Worm (Caenorhabditis elegans) whole organism, L1 larva: ENCODE measurements around the gene lips-9.

Source experiments
- F16B12.6 ChIP-seq: fragments of 150-350 bp; optimal IDR thresholded peaks from 2 replicates; lab custom pipeline; 2014; ENCODE audit warnings: missing biosample characterization, missing genetic modification characterization
- Y116A8C.19 ChIP-seq: sonication (generic microtip); optimal IDR thresholded peaks from 2 replicates; lab custom pipeline; 2016; ENCODE audit warnings: missing compliant biosample characterization, missing genetic modification characterization, borderline replicate concordance
- aha-1 ChIP-seq: fragments of 150-350 bp; optimal IDR thresholded peaks from 2 replicates; lab custom pipeline; 2014; ENCODE audit warnings: missing biosample characterization, missing genetic modification characterization
- alr-1 ChIP-seq: fragments of 200-800 bp; sonication (Bioruptor generic); optimal IDR thresholded peaks from 2 replicates; lab custom pipeline; 2018; ENCODE audit warnings: borderline replicate concordance, mild to moderate bottlenecking, missing genetic modification characterization, missing compliant biosample characterization
- aly-2 ChIP-seq: fragments of 150-350 bp; optimal IDR thresholded peaks from 2 replicates; lab custom pipeline; 2014; ENCODE audit warnings: missing biosample characterization, missing genetic modification characterization
- ama-1 ChIP-seq: fragments of 150-350 bp; optimal IDR thresholded peaks from 2 replicates; lab custom pipeline; 2014
- blmp-1 ChIP-seq: fragments of 150-350 bp; optimal IDR thresholded peaks from 2 replicates; lab custom pipeline; 2014; ENCODE audit warnings: missing biosample characterization, missing genetic modification characterization
- ceh-88 ChIP-seq: fragments of 200-800 bp; sonication (Bioruptor generic); IDR thresholded peaks from 2 replicates; pipeline ENCODE4 v1.3.6; 2022; ENCODE audit warnings: missing genetic modification characterization, missing compliant biosample characterization
- ces-1 ChIP-seq: fragments of 150-350 bp; optimal IDR thresholded peaks from 2 replicates; lab custom pipeline; 2014; ENCODE audit warnings: missing biosample characterization, missing genetic modification reagents, missing genetic modification characterization
- dpl-1 ChIP-seq, 3 experiments: fragments of 150-350 bp in 2 of 3; sonication (generic microtip) in 1 of 3; optimal IDR thresholded peaks; 2 replicates each; lab custom pipeline; 2014 to 2017; ENCODE audit warnings: missing biosample characterization in 3 of 3, missing genetic modification characterization in 3 of 3, missing genetic modification reagents in 3 of 3
- efl-1 ChIP-seq, 4 experiments: fragments of 150-350 bp; optimal IDR thresholded peaks in 3 of 4; peaks in 1 of 4; 1 replicate in 1 of 4; 2 replicates in 3 of 4; lab custom pipeline; 2014; ENCODE audit warnings: missing biosample characterization in 2 of 4, missing genetic modification characterization in 2 of 4, missing genetic modification reagents in 2 of 4
- egl-13 ChIP-seq: sonication (generic microtip); optimal IDR thresholded peaks from 2 replicates; lab custom pipeline; 2016; ENCODE audit warnings: missing genotype, missing genetic modification reagents, missing genetic modification characterization, missing compliant biosample characterization
- elt-2 ChIP-seq: sonication (generic microtip); optimal IDR thresholded peaks from 2 replicates; lab custom pipeline; 2016; ENCODE audit warnings: missing genetic modification characterization, mild to moderate bottlenecking, inconsistent platforms, missing compliant biosample characterization, missing genetic modification reagents
- elt-3 ChIP-seq, 6 experiments: fragments of 150-350 bp in 1 of 6; sonication (generic microtip); optimal IDR thresholded peaks; 2 replicates each; lab custom pipeline; 2017 to 2018; ENCODE audit warnings: missing biosample characterization in 6 of 6, missing genetic modification characterization in 6 of 6, inconsistent platforms in 1 of 6
- ets-5 ChIP-seq: fragments of 200-800 bp; sonication (Bioruptor generic); IDR thresholded peaks from 2 replicates; pipeline ENCODE4 v1.3.6; 2022; ENCODE audit warnings: missing genetic modification characterization, missing compliant biosample characterization
- fkh-4 ChIP-seq: sonication (generic microtip); optimal IDR thresholded peaks from 2 replicates; lab custom pipeline; 2016; ENCODE audit warnings: missing compliant biosample characterization, missing genetic modification characterization, borderline replicate concordance
- irx-1 ChIP-seq: sonication (generic microtip); optimal IDR thresholded peaks from 2 replicates; lab custom pipeline; 2016; ENCODE audit warnings: missing genetic modification characterization, missing compliant biosample characterization
- isw-1 ChIP-seq: fragments of 200-800 bp; sonication (Bioruptor generic); IDR thresholded peaks from 2 replicates; pipeline ENCODE4 v1.3.6; 2022; ENCODE audit warnings: missing genetic modification characterization, missing compliant biosample characterization
- jun-1 ChIP-seq: fragments of 150-350 bp; optimal IDR thresholded peaks from 2 replicates; lab custom pipeline; 2014; ENCODE audit warnings: missing biosample characterization, missing genetic modification reagents, missing genetic modification characterization
- lin-13 ChIP-seq: fragments of 150-350 bp; optimal IDR thresholded peaks from 2 replicates; lab custom pipeline; 2014; ENCODE audit warnings: missing biosample characterization, missing genetic modification reagents, missing genetic modification characterization
- lin-14 ChIP-seq: fragments of 200-800 bp; sonication (Bioruptor generic); optimal IDR thresholded peaks from 2 replicates; lab custom pipeline; 2018; ENCODE audit warnings: mild to moderate bottlenecking, missing genetic modification characterization, moderate library complexity, missing compliant biosample characterization
- lin-15B ChIP-seq: fragments of 150-350 bp; sonication (generic microtip); optimal IDR thresholded peaks from 3 replicates; lab custom pipeline; 2014; ENCODE audit warnings: missing biosample characterization, missing genetic modification characterization
- lin-35 ChIP-seq, 2 experiments: fragments of 150-350 bp; optimal IDR thresholded peaks; 2 replicates each; lab custom pipeline; 2014; ENCODE audit warnings: missing biosample characterization in 2 of 2, missing genetic modification characterization in 2 of 2, missing genetic modification reagents in 2 of 2
- lin-39 ChIP-seq: fragments of 150-350 bp; optimal IDR thresholded peaks from 2 replicates; lab custom pipeline; 2014; ENCODE audit warnings: missing biosample characterization, missing genetic modification reagents, missing genetic modification characterization
- mdl-1 ChIP-seq, 2 experiments: fragments of 150-350 bp; optimal IDR thresholded peaks; 2 replicates each; lab custom pipeline; 2014 to 2017; ENCODE audit warnings: missing biosample characterization in 2 of 2, missing genetic modification characterization in 2 of 2, inconsistent platforms in 1 of 2
- nhr-11 ChIP-seq: fragments of 150-350 bp; optimal IDR thresholded peaks from 2 replicates; lab custom pipeline; 2014; ENCODE audit warnings: missing biosample characterization, missing genetic modification characterization
- nhr-19 ChIP-seq: fragments of 200-800 bp; sonication (Bioruptor generic); conservative IDR thresholded peaks from 2 replicates; pipeline ENCODE4 v1.3.6; 2022; ENCODE audit warnings: missing genetic modification characterization, missing compliant biosample characterization
- nhr-77 ChIP-seq: fragments of 150-350 bp; optimal IDR thresholded peaks from 2 replicates; lab custom pipeline; 2014; ENCODE audit warnings: missing biosample characterization, missing genetic modification characterization
- nhr-84 ChIP-seq: sonication (generic microtip); optimal IDR thresholded peaks from 2 replicates; lab custom pipeline; 2017; ENCODE audit warnings: missing biosample characterization, missing genetic modification characterization
- nhr-85 ChIP-seq: sonication (generic microtip); peaks from one replicate; lab custom pipeline; 2016; ENCODE audit warnings: missing genetic modification characterization, inconsistent platforms, missing compliant biosample characterization
- pqm-1 ChIP-seq: sonication (generic microtip); optimal IDR thresholded peaks from 3 replicates; lab custom pipeline; 2017; ENCODE audit warnings: missing biosample characterization, missing genetic modification characterization
- snpc-4 ChIP-seq: fragments of 150-350 bp; optimal IDR thresholded peaks from 2 replicates; lab custom pipeline; 2014; ENCODE audit warnings: missing biosample characterization, missing genetic modification characterization
- sox-4 ChIP-seq: sonication (generic microtip); optimal IDR thresholded peaks from 2 replicates; lab custom pipeline; 2016; ENCODE audit warnings: missing genetic modification characterization, missing compliant biosample characterization
- sptf-1 ChIP-seq: fragments of 150-350 bp; optimal IDR thresholded peaks from 2 replicates; lab custom pipeline; 2014; ENCODE audit warnings: missing biosample characterization, missing genetic modification characterization
- sup-37 ChIP-seq: fragments of 200-800 bp; sonication (Bioruptor generic); optimal IDR thresholded peaks from 2 replicates; lab custom pipeline; 2018; ENCODE audit warnings: mild to moderate bottlenecking, missing genetic modification characterization, missing compliant biosample characterization
- tlp-1 ChIP-seq: fragments of 150-350 bp; optimal IDR thresholded peaks from 2 replicates; lab custom pipeline; 2014; ENCODE audit warnings: missing biosample characterization, missing genetic modification characterization
- unc-130 ChIP-seq: fragments of 150-350 bp; optimal IDR thresholded peaks from 2 replicates; lab custom pipeline; 2017; ENCODE audit warnings: missing biosample characterization, missing genetic modification characterization, inconsistent platforms
- unc-62 ChIP-seq: fragments of 150-350 bp; optimal IDR thresholded peaks from 2 replicates; lab custom pipeline; 2014; ENCODE audit warnings: missing biosample characterization, missing genetic modification reagents, missing genetic modification characterization
- unc-86 ChIP-seq: sonication (generic microtip); optimal IDR thresholded peaks from 2 replicates; lab custom pipeline; 2016; ENCODE audit warnings: missing genetic modification characterization, missing compliant biosample characterization
- xbp-1 ChIP-seq: sonication (generic microtip); optimal IDR thresholded peaks from 2 replicates; lab custom pipeline; 2016; ENCODE audit warnings: missing genetic modification characterization, missing compliant biosample characterization
- zip-4 ChIP-seq: fragments of 200-800 bp; sonication (Bioruptor generic); optimal IDR thresholded peaks from 2 replicates; lab custom pipeline; 2018; ENCODE audit warnings: mild to moderate bottlenecking, missing genetic modification characterization, moderate library complexity, missing compliant biosample characterization
- ztf-4 ChIP-seq: fragments of 150-350 bp; optimal IDR thresholded peaks from 2 replicates; lab custom pipeline; 2014; ENCODE audit warnings: missing biosample characterization, missing genetic modification characterization

lips-9 gene

DNA sequence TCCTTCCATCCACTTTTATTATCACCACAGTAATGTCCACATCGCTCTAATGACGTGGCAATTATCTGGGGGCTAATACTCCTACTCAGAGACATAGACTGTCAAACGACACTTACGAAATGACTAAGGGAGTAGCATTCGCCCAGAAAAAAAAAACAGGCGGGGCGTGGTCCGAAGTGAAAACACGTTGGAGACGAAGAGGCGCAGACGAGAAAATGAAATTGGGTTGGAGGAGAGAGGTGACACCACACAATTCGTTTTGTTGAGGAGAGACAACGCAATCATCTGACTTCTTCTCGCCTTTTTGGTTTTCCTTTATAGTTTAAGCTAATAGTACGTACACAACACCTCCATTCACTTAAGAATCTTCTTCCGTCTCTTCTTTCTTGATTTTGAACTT lies 4.0 kb upstream of the lips-9 start:
- peak; percentile 55 for TF ChIP-seq blmp-1
- TF ChIP-seq lin-35 (GFP tag; optimal IDR thresholded peaks at IDR 0.05; lab: Kevin White, UChicago) = peak in 1 of 2 experiments; percentile 15
- peak in 1 of 6 experiments; percentile 31 for TF ChIP-seq elt-3 (tag; optimal IDR thresholded peaks at IDR 0.05; lab: Kevin White, UChicago)
- TF ChIP-seq isw-1 = no peak
- TF ChIP-seq jun-1 (tag; lab: Kevin White, UChicago) = no peak
- TF ChIP-seq ets-5 (GFP tag; lab: Robert Waterston, UW) = no peak
- peak; percentile 9 for TF ChIP-seq snpc-4
- no peak for TF ChIP-seq nhr-84 (tag; lab: Kevin White, UChicago)
- TF ChIP-seq lin-14 (GFP tag; lab: Kevin White, UChicago) = peak; percentile 49

DNA sequence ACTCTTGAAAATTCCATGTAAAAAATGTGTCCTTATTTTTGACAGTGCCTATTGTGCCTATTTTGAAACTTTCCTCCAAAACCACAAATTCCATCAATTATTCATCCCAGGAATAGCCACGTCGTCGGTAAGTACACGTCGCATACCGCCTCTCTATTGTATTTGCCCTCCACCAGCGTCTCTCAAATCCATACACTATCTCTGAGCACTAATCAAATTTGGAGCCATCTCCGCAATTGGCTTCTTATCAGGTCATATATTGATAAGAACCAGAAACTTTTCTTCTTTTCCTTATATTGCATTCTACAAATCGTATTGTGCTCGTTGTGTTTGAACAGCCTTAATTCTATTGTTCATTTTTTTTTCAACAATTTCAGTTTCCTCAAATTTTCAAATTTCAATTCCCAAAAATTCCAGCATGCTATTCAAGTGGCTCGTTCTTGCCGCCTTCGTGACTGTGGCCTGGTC lies 3.7 kb downstream of the lips-9 start, which contains the start of gene dct-18:
TSS of gene dct-18 (plus strand) at position 418 of the 468 bp plus-strand sequence.
- TF ChIP-seq pqm-1 (tag; lab: Kevin White, UChicago) (peak; percentile 3), zip-4 (no peak), ama-1 (no peak), efl-1 (optimal IDR thresholded peaks at IDR 0.05; lab: Kevin White, UChicago) (no peak), efl-1 (GFP tag; optimal IDR thresholded peaks at IDR 0.05 in 1 of 2; lab: Kevin White, UChicago) (peak in 1 of 2 experiments; percentile 56), lin-35 (GFP tag; optimal IDR thresholded peaks at IDR 0.05; lab: Kevin White, UChicago) (peak in 1 of 2 experiments; percentile 24), unc-130 (tag; lab: Kevin White, UChicago) (no peak), lin-13 (GFP tag; lab: Kevin White, UChicago) (no peak), alr-1 (tag; lab: Kevin White, UChicago) (no peak), aly-2 (tag; lab: Kevin White, UChicago) (no peak), sup-37 (GFP tag; lab: Kevin White, UChicago) (no peak), nhr-19 (GFP tag; lab: Robert Waterston, UW) (no peak), mdl-1 (tag; optimal IDR thresholded peaks at IDR 0.05; lab: Kevin White, UChicago) (no peak), nhr-85 (no peak), sox-4 (tag; lab: Kevin White, UChicago) (no peak), nhr-11 (tag; lab: Kevin White, UChicago) (no peak), egl-13 (no peak), aha-1 (tag; lab: Kevin White, UChicago) (no peak), elt-2 (tag; lab: Kevin White, UChicago) (peak; percentile 69), xbp-1 (peak; percentile 46), nhr-77 (tag; lab: Kevin White, UChicago) (no peak), ceh-88 (no peak), nhr-84 (tag; lab: Kevin White, UChicago) (no peak), unc-62 (no peak), ets-5 (GFP tag; lab: Robert Waterston, UW) (no peak)

DNA sequence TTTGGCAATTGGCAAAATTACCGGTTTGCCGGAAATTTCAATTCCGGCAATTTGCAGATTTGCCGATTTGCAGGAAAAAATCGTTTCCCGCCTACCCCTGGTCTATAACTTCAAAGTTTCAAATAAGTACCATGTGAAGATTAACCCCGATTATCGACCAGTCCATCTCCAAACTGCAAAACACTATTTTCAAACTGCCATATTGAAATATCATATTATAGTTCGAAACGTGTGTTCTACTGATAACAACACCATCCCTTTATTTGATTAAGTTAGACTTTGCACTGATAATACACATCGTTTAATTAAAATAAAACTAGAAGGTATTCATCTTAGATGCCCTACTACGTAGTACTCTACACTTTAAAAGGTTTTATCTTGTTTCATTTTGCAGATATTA lies 5.0 kb downstream of the lips-9 start:
- no peak for TF ChIP-seq Y116A8C.19 (tag; lab: Kevin White, UChicago)
- TF ChIP-seq efl-1 (optimal IDR thresholded peaks at IDR 0.05; lab: Kevin White, UChicago) = no peak
- TF ChIP-seq efl-1 (GFP tag; optimal IDR thresholded peaks at IDR 0.05 in 1 of 2; lab: Kevin White, UChicago) = peak in 1 of 2 experiments; percentile 49
- TF ChIP-seq, all 84 proteins: peak for 1

DNA sequence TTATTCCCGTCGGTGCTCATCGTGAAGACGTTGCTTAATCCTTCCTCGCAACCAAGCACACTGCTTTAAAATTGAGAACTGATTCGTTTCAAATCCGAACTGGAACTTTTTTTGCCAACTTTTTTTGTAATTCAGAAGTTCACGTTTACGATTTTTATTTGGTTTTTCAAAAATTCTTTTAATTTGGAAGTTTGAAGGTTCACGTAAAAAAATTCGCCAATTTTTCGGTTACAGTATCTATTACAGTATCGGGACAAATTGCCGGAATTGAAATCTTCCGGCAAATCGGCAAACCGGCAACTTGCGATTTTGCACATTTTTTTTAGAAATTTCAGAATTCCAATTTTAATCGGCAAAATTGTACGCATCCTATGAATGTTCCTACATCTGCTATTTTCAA lies 6.9 kb downstream of the lips-9 start, which contains the start of gene F58G1.3:
TSS of gene F58G1.3 (minus strand) at position 101 of the 400 bp plus-strand sequence.
- TF ChIP-seq jun-1 (tag; lab: Kevin White, UChicago) (no peak), sptf-1 (no peak), pqm-1 (tag; lab: Kevin White, UChicago) (no peak), tlp-1 (no peak), unc-86 (tag; lab: Kevin White, UChicago) (no peak), ztf-4 (tag; lab: Kevin White, UChicago) (no peak), aha-1 (tag; lab: Kevin White, UChicago) (no peak), ces-1 (GFP tag; lab: Kevin White, UChicago) (no peak), snpc-4 (no peak), irx-1 (tag; lab: Kevin White, UChicago) (no peak), lin-39 (no peak), nhr-77 (tag; lab: Kevin White, UChicago) (no peak), fkh-4 (tag; lab: Kevin White, UChicago) (no peak), F16B12.6 (tag; lab: Kevin White, UChicago) (no peak), nhr-11 (tag; lab: Kevin White, UChicago) (no peak), dpl-1 (GFP tag; optimal IDR thresholded peaks at IDR 0.05; lab: Kevin White, UChicago) (no peak), lin-15B (tag; lab: Kevin White, UChicago) (no peak)
